Worm (Caenorhabditis elegans): ENCODE results near the gene dod-17.

Gene dod-17

DNA sequence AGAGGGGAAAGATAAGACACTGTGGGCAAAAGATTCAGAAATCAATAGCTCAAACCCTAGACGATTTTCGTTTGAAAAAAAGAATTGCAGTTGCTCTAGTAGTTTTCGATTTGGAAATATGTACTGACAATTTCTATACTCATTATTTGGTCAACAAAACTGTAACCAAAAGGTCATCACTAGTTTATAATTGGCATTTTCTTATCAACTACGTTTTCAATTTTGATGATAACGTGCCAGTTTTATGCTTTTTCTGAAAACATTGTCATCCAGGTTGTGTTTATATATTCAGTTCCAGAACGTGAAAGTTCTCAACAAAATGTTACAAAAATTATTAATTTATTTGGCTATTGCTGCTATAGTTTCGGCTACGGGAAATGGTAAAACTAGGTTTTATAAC, 13.5 kb upstream of the dod-17 start, which contains the start of gene F55G11.8:
Gene F55G11.8, plus strand, starts transcription at position 245 of the 400 bp plus-strand sequence.
- TF ChIP-seq ref-1 (GFP tag; conservative IDR thresholded peaks at IDR 0.05) (no peak), ztf-29 (GFP tag; IDR thresholded peaks at IDR 0.05) (no peak), flt-1 (GFP tag; IDR thresholded peaks at IDR 0.05) (no peak), cog-1 (tag; optimal IDR thresholded peaks at IDR 0.05) (no peak), klf-2 (GFP tag; conservative IDR thresholded peaks at IDR 0.05) (no peak), tab-1 (GFP tag; IDR thresholded peaks at IDR 0.05) (no peak), med-1 (GFP tag; optimal IDR thresholded peaks at IDR 0.05; ENCODE audit: insufficient read depth) (no peak), T22C8.4 (GFP tag; IDR thresholded peaks at IDR 0.05) (no peak), ztf-23 (GFP tag; IDR thresholded peaks at IDR 0.05) (no peak)

DNA sequence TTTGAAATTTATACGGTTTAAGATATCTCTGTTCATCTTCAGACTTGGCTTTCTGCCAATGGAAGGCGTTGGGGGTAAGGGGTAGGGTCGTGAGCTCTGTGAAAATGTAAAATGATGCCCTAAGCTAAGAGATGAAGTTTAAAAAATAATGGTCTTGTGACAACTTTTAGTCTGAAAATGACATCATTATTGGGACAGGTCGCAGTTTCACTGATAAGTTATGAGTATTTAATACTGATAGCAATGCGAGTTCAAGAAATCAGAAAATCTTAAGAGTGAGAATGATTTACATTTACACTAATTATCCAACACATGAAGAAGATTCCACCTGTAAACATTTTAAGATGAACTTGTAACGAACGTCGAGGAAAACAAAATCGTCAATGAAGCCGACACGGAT, 11.5 kb upstream of the dod-17 start:
- TF ChIP-seq ztf-29 (GFP tag; IDR thresholded peaks at IDR 0.05) (no peak), cog-1 (tag; optimal IDR thresholded peaks at IDR 0.05) (no peak), T22C8.4 (GFP tag; IDR thresholded peaks at IDR 0.05) (no peak), tab-1 (GFP tag; IDR thresholded peaks at IDR 0.05) (no peak), flt-1 (GFP tag; IDR thresholded peaks at IDR 0.05) (no peak), ztf-23 (GFP tag; IDR thresholded peaks at IDR 0.05) (no peak), klf-2 (GFP tag; conservative IDR thresholded peaks at IDR 0.05) (no peak), med-1 (GFP tag; optimal IDR thresholded peaks at IDR 0.05; ENCODE audit: insufficient read depth) (no peak), ref-1 (GFP tag; conservative IDR thresholded peaks at IDR 0.05) (no peak)

DNA sequence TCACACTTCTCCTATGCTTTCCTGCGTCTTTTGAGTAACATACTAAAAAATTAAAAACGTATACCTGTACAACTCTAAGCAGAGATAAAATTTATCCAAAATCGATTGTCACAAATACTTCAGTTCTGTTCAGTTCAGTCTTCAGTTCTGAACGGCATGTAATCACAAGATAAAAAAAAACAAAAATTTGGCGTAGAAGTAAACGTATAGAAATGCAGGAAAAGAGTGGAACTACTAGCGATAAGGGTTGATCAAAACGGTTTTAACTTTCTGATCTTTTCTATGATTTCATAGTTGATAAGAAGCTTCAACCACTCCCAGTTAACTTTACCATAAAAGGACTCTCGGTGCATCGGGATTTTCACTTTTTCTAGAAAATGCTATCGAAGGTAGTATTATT, 11.0 kb upstream of the dod-17 start, which contains the start of gene dod-22:
Gene dod-22, plus strand, starts transcription at position 301 of the 400 bp plus-strand sequence.
- TF ChIP-seq ztf-29 (GFP tag; IDR thresholded peaks at IDR 0.05) (no peak), med-1 (GFP tag; optimal IDR thresholded peaks at IDR 0.05; ENCODE audit: insufficient read depth) (no peak), ztf-23 (GFP tag; IDR thresholded peaks at IDR 0.05) (no peak), tab-1 (GFP tag; IDR thresholded peaks at IDR 0.05) (no peak), cog-1 (tag; optimal IDR thresholded peaks at IDR 0.05) (no peak), klf-2 (GFP tag; conservative IDR thresholded peaks at IDR 0.05) (no peak), ref-1 (GFP tag; conservative IDR thresholded peaks at IDR 0.05) (no peak), T22C8.4 (GFP tag; IDR thresholded peaks at IDR 0.05) (no peak), flt-1 (GFP tag; IDR thresholded peaks at IDR 0.05) (no peak)

DNA sequence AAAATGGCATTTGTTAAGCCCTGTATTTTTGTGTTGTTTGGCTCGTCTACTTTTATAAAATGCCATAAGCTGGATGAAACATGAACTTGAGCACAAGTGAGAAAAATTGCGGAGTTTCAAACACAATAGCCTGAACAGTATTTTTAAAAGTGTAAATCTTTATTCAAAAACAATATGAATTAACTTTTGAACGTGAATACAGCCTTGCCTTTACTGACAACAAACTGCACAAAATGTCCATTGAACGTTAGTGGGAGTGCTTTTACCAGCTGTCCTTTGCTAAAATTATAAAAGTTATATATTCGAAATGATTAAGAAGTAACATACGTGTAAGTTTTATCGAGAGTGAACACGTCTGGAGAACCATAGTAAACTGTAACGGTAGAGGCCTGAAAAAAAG, 8.8 kb upstream of the dod-17 start:
- no peak for TF ChIP-seq ztf-23 (GFP tag; IDR thresholded peaks at IDR 0.05)
- TF ChIP-seq ztf-29 (GFP tag; IDR thresholded peaks at IDR 0.05) = no peak
- no peak for TF ChIP-seq ref-1 (GFP tag; conservative IDR thresholded peaks at IDR 0.05)
- TF ChIP-seq klf-2 (GFP tag; conservative IDR thresholded peaks at IDR 0.05) = no peak
- TF ChIP-seq cog-1 (tag; optimal IDR thresholded peaks at IDR 0.05) = no peak
- TF ChIP-seq med-1 (GFP tag; optimal IDR thresholded peaks at IDR 0.05; ENCODE audit: insufficient read depth) = no peak
- TF ChIP-seq tab-1 (GFP tag; IDR thresholded peaks at IDR 0.05) = no peak
- no peak for TF ChIP-seq flt-1 (GFP tag; IDR thresholded peaks at IDR 0.05)
- TF ChIP-seq T22C8.4 (GFP tag; IDR thresholded peaks at IDR 0.05) = no peak

DNA sequence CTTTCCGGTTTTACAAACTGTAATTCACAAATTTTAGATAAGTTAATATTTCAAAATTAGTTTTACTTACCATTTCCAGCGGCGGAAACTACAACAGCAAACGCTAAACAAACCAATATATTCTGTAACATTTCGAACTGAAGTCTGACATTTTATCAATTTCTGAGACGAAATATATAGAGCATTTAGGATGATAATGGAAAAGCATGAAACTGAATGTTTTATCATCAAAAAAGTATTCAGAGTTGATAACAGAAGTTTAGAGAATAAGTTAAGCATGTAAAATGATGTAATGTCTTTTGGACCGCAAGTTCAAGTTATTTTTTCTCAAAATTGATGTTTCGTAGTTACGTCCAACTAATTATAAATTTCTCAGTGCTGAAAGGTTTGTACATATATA, 7.0 kb upstream of the dod-17 start, which contains the start of gene F55G11.2:
Gene F55G11.2, minus strand, starts transcription at position 149 of the 400 bp plus-strand sequence.
- TF ChIP-seq flt-1 (GFP tag; IDR thresholded peaks at IDR 0.05) = no peak
- TF ChIP-seq T22C8.4 (GFP tag; IDR thresholded peaks at IDR 0.05) = no peak

DNA sequence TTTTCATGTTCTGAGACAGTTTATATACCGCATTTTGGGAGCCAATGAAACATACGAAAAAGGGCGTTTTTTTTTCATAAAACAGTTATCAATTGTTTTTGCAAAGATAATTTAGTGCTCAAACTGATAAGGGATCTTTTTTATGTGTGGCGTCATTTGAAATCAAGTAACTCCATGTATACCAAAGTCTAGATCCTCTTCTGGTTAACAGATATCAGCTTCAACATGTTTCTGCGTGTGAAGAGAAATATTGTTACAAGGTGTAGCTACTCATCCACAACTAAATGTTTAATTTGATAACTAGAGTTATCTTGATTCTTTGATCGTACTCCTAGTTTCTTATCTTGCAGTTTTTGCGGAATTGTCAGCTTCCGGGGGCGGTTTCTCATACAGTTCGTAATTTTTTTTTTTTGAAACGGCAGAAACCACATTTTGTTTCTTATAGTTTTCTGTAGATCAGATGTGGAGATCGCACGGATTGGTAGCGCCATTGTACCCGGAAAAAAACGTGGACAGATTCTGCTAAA, 4.0 kb upstream of the dod-17 start:
- TF ChIP-seq flt-1 (GFP tag; IDR thresholded peaks at IDR 0.05) = no peak
- no peak for TF ChIP-seq cog-1 (tag; optimal IDR thresholded peaks at IDR 0.05)
- no peak for TF ChIP-seq med-1 (GFP tag; optimal IDR thresholded peaks at IDR 0.05; ENCODE audit: insufficient read depth)
- TF ChIP-seq klf-2 (GFP tag; conservative IDR thresholded peaks at IDR 0.05) = no peak
- TF ChIP-seq ztf-29 (GFP tag; IDR thresholded peaks at IDR 0.05) = no peak
- no peak for TF ChIP-seq T22C8.4 (GFP tag; IDR thresholded peaks at IDR 0.05)
- no peak for TF ChIP-seq ref-1 (GFP tag; conservative IDR thresholded peaks at IDR 0.05)
- TF ChIP-seq tab-1 (GFP tag; IDR thresholded peaks at IDR 0.05) = no peak
- no peak for TF ChIP-seq ztf-23 (GFP tag; IDR thresholded peaks at IDR 0.05)

DNA sequence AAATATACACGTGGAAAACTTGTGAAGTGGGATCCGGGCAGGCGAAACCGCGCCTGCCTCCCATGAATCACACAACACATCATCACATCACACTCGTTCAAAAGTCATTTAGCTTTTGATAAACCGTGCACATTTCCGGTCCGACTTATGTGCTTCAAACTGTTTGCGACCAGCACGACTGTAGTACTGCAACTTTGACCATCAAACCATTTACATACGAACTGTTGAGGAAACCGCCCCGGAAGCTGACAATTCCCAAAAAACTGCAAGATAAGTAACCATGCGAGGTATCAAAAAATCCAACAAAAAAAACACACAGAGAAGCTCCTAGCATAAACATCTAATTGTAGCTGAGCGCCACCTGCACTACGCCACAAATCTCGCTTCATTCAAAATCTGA, 3.3 kb upstream of the dod-17 start:
- TF ChIP-seq klf-2 (GFP tag; conservative IDR thresholded peaks at IDR 0.05) (no peak), med-1 (GFP tag; optimal IDR thresholded peaks at IDR 0.05; ENCODE audit: insufficient read depth) (no peak), flt-1 (GFP tag; IDR thresholded peaks at IDR 0.05) (no peak), ztf-29 (GFP tag; IDR thresholded peaks at IDR 0.05) (no peak), ref-1 (GFP tag; conservative IDR thresholded peaks at IDR 0.05) (no peak), ztf-23 (GFP tag; IDR thresholded peaks at IDR 0.05) (no peak), T22C8.4 (GFP tag; IDR thresholded peaks at IDR 0.05) (no peak), tab-1 (GFP tag; IDR thresholded peaks at IDR 0.05) (no peak)

DNA sequence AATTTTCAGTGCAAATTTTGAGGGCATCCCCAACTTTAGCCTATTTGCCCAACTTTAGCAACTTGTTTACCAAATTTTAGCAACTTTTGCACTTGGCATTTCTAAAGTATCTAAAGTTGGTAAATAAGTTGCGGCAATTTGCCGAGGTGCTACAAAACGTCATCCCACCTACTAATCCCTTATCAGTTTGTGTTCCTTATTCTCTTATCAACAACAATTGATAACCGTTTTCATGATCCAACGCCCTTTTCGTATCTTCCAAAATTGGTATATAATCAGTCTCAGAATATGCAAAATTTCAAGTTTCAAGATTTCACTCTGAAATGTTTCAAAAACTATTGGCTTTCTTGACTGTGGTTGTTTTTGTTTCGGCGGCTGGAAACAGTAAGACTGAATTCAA, 2.8 kb upstream of the dod-17 start, which contains the start of gene F55G11.4:
Gene F55G11.4, plus strand, starts transcription at position 289 of the 400 bp plus-strand sequence.
- TF ChIP-seq med-1 (GFP tag; optimal IDR thresholded peaks at IDR 0.05; ENCODE audit: insufficient read depth) = no peak
- no peak for TF ChIP-seq T22C8.4 (GFP tag; IDR thresholded peaks at IDR 0.05)
- no peak for TF ChIP-seq ztf-29 (GFP tag; IDR thresholded peaks at IDR 0.05)
- no peak for TF ChIP-seq cog-1 (tag; optimal IDR thresholded peaks at IDR 0.05)
- no peak for TF ChIP-seq flt-1 (GFP tag; IDR thresholded peaks at IDR 0.05)
- no peak for TF ChIP-seq klf-2 (GFP tag; conservative IDR thresholded peaks at IDR 0.05)
- no peak for TF ChIP-seq ref-1 (GFP tag; conservative IDR thresholded peaks at IDR 0.05)
- TF ChIP-seq ztf-23 (GFP tag; IDR thresholded peaks at IDR 0.05) = no peak
- TF ChIP-seq tab-1 (GFP tag; IDR thresholded peaks at IDR 0.05) = no peak

DNA sequence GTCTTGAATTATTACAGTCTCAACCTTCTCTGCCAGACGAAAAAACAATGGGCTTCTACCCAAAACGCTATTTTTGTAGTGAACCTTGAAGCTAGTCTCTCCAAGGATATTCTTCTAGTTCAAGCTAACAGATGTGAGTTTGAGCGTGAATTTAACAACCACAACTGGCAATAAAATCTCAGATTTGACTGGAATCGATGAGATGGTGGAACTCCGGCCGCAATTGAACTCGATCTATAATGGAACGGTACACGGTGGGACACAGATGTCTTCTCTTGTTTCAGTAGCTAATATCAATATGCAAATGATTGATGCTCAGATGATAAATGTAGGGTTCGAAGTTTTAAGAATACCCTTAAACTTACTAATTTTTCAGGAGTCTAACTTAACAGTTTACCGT, 1.5 kb downstream of the dod-17 start:
- no peak for TF ChIP-seq flt-1 (GFP tag; IDR thresholded peaks at IDR 0.05)
- TF ChIP-seq T22C8.4 (GFP tag; IDR thresholded peaks at IDR 0.05) = no peak
- no peak for TF ChIP-seq med-1 (GFP tag; optimal IDR thresholded peaks at IDR 0.05; ENCODE audit: insufficient read depth)
- no peak for TF ChIP-seq ztf-29 (GFP tag; IDR thresholded peaks at IDR 0.05)
- no peak for TF ChIP-seq cog-1 (tag; optimal IDR thresholded peaks at IDR 0.05)
- no peak for TF ChIP-seq tab-1 (GFP tag; IDR thresholded peaks at IDR 0.05)
- no peak for TF ChIP-seq ztf-23 (GFP tag; IDR thresholded peaks at IDR 0.05)
- no peak for TF ChIP-seq ref-1 (GFP tag; conservative IDR thresholded peaks at IDR 0.05)
- TF ChIP-seq klf-2 (GFP tag; conservative IDR thresholded peaks at IDR 0.05) = no peak
